Worm (Caenorhabditis elegans) whole organism, L3 larva: ENCODE data around the gene H10E21.1.

ENCODE experiments used
- ama-1 ChIP-seq: fragments of 150-350 bp; optimal IDR thresholded peaks from 2 replicates; lab custom pipeline; 2018
- ceh-28 ChIP-seq: fragments of 150-350 bp; optimal IDR thresholded peaks from 2 replicates; lab custom pipeline; 2014; ENCODE audit warnings: missing biosample characterization, missing genetic modification reagents, missing genetic modification characterization
- daf-12 ChIP-seq: fragments of 150-350 bp; optimal IDR thresholded peaks from 2 replicates; lab custom pipeline; 2014; ENCODE audit warnings: missing biosample characterization, missing genetic modification reagents, missing genetic modification characterization
- elt-2 ChIP-seq: sonication (generic microtip); optimal IDR thresholded peaks from 2 replicates; lab custom pipeline; 2016; ENCODE audit warnings: missing genetic modification reagents, mild to moderate bottlenecking, missing genetic modification characterization, missing compliant biosample characterization
- fkh-10 ChIP-seq: sonication (generic microtip); optimal IDR thresholded peaks from 2 replicates; lab custom pipeline; 2017; ENCODE audit warnings: missing biosample characterization, missing genetic modification reagents, missing genetic modification characterization
- nhr-237 ChIP-seq: fragments of 150-350 bp; optimal IDR thresholded peaks from 2 replicates; lab custom pipeline; 2014; ENCODE audit warnings: missing biosample characterization, missing genetic modification characterization
- nhr-28 ChIP-seq: fragments of 150-350 bp; optimal IDR thresholded peaks from 2 replicates; lab custom pipeline; 2014; ENCODE audit warnings: missing biosample characterization, missing genetic modification characterization
- nhr-77 ChIP-seq: fragments of 150-350 bp; optimal IDR thresholded peaks from 2 replicates; lab custom pipeline; 2014; ENCODE audit warnings: missing biosample characterization, missing genetic modification characterization
- pha-4 ChIP-seq: fragments of 150-350 bp; optimal IDR thresholded peaks from 2 replicates; lab custom pipeline; 2014; ENCODE audit warnings: missing biosample characterization, missing genetic modification reagents, missing genetic modification characterization
- skn-1 ChIP-seq: fragments of 150-350 bp; optimal IDR thresholded peaks from 2 replicates; lab custom pipeline; 2014; ENCODE audit warnings: missing biosample characterization, missing genetic modification characterization
- snpc-4 ChIP-seq: fragments of 150-350 bp; optimal IDR thresholded peaks from 2 replicates; lab custom pipeline; 2014; ENCODE audit warnings: missing biosample characterization, missing genetic modification characterization
- unc-39 ChIP-seq: sonication (generic microtip); optimal IDR thresholded peaks from 4 replicates; lab custom pipeline; 2017; ENCODE audit warnings: missing biosample characterization, missing genetic modification characterization
- unc-62 ChIP-seq: fragments of 150-350 bp; sonication (generic microtip); optimal IDR thresholded peaks from 4 replicates; lab custom pipeline; 2014; ENCODE audit warnings: missing biosample characterization, missing genetic modification reagents, missing genetic modification characterization
- zag-1 ChIP-seq: fragments of 150-350 bp; optimal IDR thresholded peaks from 2 replicates; lab custom pipeline; 2014; ENCODE audit warnings: missing biosample characterization, missing genetic modification characterization

- TF ChIP-seq ama-1 (no peak), pha-4 (tag; lab: Kevin White, UChicago) (peak; percentile 30), fkh-10 (GFP tag; lab: Kevin White, UChicago) (no peak), nhr-28 (tag; lab: Kevin White, UChicago) (no peak), elt-2 (tag; lab: Kevin White, UChicago) (peak; percentile 91), unc-39 (no peak), snpc-4 (tag; lab: Kevin White, UChicago) (no peak), nhr-237 (tag; lab: Kevin White, UChicago) (no peak), nhr-77 (tag; lab: Kevin White, UChicago) (no peak), ceh-28 (tag; lab: Kevin White, UChicago) (peak; percentile 52), zag-1 (tag; lab: Kevin White, UChicago) (no peak), unc-62 (no peak), daf-12 (tag; lab: Kevin White, UChicago) (no peak), skn-1 (tag; lab: Kevin White, UChicago) (no peak)
Measured at ce11 chrIII:14671-15070, 901 bp upstream of the H10E21.1 start, which contains the start of gene nhr-80.
